Fruit fly (Drosophila melanogaster): ENCODE data around the gene bdl.

The bdl gene

DNA sequence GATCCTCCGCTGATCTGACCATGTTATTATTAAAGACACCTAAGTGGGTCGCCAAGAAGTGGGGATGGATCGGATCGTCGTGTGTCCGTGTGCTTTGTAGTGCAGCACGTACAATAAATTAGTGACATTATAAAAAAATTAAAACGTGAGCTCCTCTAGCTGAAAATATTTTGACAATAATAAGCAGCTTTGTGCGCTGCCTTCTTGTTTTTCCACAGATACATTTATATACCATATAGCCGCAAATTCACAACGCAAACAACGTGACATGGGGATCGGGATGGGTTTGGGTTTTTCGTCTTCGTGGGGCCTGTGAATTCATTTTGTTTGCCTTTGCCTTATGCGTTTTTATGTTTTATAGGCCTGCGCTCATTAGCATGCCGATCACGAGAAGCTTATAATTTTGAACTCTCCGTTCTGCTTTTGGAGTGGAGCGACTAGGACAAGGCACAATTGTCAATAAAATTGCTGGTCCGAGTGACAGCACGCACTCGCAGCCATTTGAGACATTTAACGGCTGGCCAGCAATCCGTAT lies 41.5 kb downstream of the bdl start:
- TF ChIP-seq gl (tag; optimal IDR thresholded peaks at IDR 0.05) (no peak), CG12605 (GFP tag; IDR thresholded peaks at IDR 0.05) (no peak), CG8159 (tag; optimal IDR thresholded peaks at IDR 0.05) (no peak), Snoo (tag; optimal IDR thresholded peaks at IDR 0.05) (no peak), CG8301 (tag; optimal IDR thresholded peaks at IDR 0.05) (no peak), CG15710 (tag; optimal IDR thresholded peaks at IDR 0.05) (no peak), CG17806 (tag; optimal IDR thresholded peaks at IDR 0.05) (no peak), Pif1B (GFP tag; optimal IDR thresholded peaks at IDR 0.05) (no peak), CG4496 (GFP tag; IDR thresholded peaks at IDR 0.05) (no peak), Ets98B (GFP tag; IDR thresholded peaks at IDR 0.05) (no peak), rn (GFP tag; IDR thresholded peaks at IDR 0.05) (no peak), CG13204 (GFP tag; optimal IDR thresholded peaks at IDR 0.05) (no peak), CG14655 (GFP tag; optimal IDR thresholded peaks at IDR 0.05) (no peak), CG34367 (tag; optimal IDR thresholded peaks at IDR 0.05) (no peak), Pif1A (GFP tag; optimal IDR thresholded peaks at IDR 0.05) (no peak), D1 (tag; optimal IDR thresholded peaks at IDR 0.05) (no peak), CG9948 (tag; optimal IDR thresholded peaks at IDR 0.05) (no peak), CG10348 (GFP tag; IDR thresholded peaks at IDR 0.05) (no peak), fd96Ca (GFP tag; IDR thresholded peaks at IDR 0.05) (no peak), CG32121 (GFP tag; IDR thresholded peaks at IDR 0.05) (no peak)

DNA sequence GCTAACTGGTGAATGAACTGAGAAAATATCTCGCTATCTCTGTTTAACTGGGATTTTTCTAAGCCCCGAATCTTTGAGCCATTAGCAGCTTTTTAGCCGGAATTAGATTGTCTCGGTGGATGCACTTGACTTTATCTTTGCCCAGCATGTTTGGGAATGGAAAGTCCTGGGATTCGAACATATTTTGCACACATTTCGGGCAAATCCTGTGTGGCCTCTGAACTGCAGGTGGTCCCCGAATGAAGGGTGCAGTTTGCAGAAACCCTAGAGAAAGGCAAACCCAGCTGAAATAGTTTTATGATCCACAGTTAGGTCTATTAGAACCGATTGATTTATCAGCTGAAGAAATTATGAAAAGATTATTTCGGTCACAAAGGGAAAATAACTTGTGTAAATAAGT lies 42.3 kb downstream of the bdl start:
- no peak for TF ChIP-seq CG34367 (tag; optimal IDR thresholded peaks at IDR 0.05)
- no peak for TF ChIP-seq CG13204 (GFP tag; optimal IDR thresholded peaks at IDR 0.05)
- TF ChIP-seq gl (tag; optimal IDR thresholded peaks at IDR 0.05): no peak
- TF ChIP-seq rn (GFP tag; IDR thresholded peaks at IDR 0.05): no peak
- no peak for TF ChIP-seq CG32121 (GFP tag; IDR thresholded peaks at IDR 0.05)
- no peak for TF ChIP-seq CG4496 (GFP tag; IDR thresholded peaks at IDR 0.05)
- TF ChIP-seq Pif1B (GFP tag; optimal IDR thresholded peaks at IDR 0.05): no peak
- TF ChIP-seq CG8301 (tag; optimal IDR thresholded peaks at IDR 0.05): no peak
- TF ChIP-seq CG12605 (GFP tag; IDR thresholded peaks at IDR 0.05): no peak
- TF ChIP-seq fd96Ca (GFP tag; IDR thresholded peaks at IDR 0.05): no peak
- no peak for TF ChIP-seq Snoo (tag; optimal IDR thresholded peaks at IDR 0.05)
- TF ChIP-seq CG10348 (GFP tag; IDR thresholded peaks at IDR 0.05): no peak
- TF ChIP-seq CG15710 (tag; optimal IDR thresholded peaks at IDR 0.05): no peak
- no peak for TF ChIP-seq EcR (GFP tag; optimal IDR thresholded peaks at IDR 0.05)
- no peak for TF ChIP-seq Pif1A (GFP tag; optimal IDR thresholded peaks at IDR 0.05)
- no peak for TF ChIP-seq Ets98B (GFP tag; IDR thresholded peaks at IDR 0.05)
- TF ChIP-seq CG8159 (tag; optimal IDR thresholded peaks at IDR 0.05): no peak

- no peak for TF ChIP-seq gl (tag; optimal IDR thresholded peaks at IDR 0.05)
- TF ChIP-seq Pif1A (GFP tag; optimal IDR thresholded peaks at IDR 0.05): no peak
- TF ChIP-seq CG13204 (GFP tag; optimal IDR thresholded peaks at IDR 0.05): no peak
- TF ChIP-seq CG9948 (tag; optimal IDR thresholded peaks at IDR 0.05): no peak
- no peak for TF ChIP-seq CG8301 (tag; optimal IDR thresholded peaks at IDR 0.05)
- no peak for TF ChIP-seq CG14655 (GFP tag; optimal IDR thresholded peaks at IDR 0.05)
- no peak for TF ChIP-seq CG34367 (tag; optimal IDR thresholded peaks at IDR 0.05)
- TF ChIP-seq rn (GFP tag; IDR thresholded peaks at IDR 0.05): no peak
- TF ChIP-seq CG17806 (tag; optimal IDR thresholded peaks at IDR 0.05): no peak
- TF ChIP-seq Ets98B (GFP tag; IDR thresholded peaks at IDR 0.05): no peak
- TF ChIP-seq Pif1B (GFP tag; optimal IDR thresholded peaks at IDR 0.05): no peak
These were observed 44.4 kb downstream of the bdl start for dm6 chr2L:4368553-4369268.

DNA sequence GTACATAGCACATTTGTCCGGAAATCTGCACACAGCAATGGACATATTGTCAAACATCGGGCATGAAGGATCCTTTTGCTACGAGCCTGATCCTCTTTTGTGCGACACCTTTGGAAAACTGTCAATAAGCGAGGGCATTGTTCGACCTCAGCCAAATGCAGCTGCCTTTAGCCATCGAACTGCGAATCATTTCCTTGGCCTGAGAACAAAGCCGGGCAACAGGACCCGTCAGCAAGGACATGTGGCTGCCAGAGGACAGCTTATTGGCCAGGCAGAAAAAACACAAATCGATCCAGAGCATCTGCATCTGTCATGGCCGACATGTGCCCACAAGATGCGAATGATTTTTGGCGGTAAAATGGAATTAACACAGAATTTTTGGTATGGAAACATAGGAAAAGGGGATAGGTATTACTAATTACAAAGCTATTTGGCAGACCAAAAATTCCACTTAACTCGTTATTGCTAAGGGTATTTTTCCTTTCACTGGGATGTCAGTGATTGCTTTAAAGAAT lies 45.7 kb downstream of the bdl start:
- no peak for TF ChIP-seq CG13204 (GFP tag; optimal IDR thresholded peaks at IDR 0.05)
- no peak for TF ChIP-seq gl (tag; optimal IDR thresholded peaks at IDR 0.05)
- no peak for TF ChIP-seq CG17806 (tag; optimal IDR thresholded peaks at IDR 0.05)
- TF ChIP-seq D1 (tag; optimal IDR thresholded peaks at IDR 0.05): no peak
- no peak for TF ChIP-seq CG9948 (tag; optimal IDR thresholded peaks at IDR 0.05)
- no peak for TF ChIP-seq Snoo (tag; optimal IDR thresholded peaks at IDR 0.05)
- TF ChIP-seq rn (GFP tag; IDR thresholded peaks at IDR 0.05): no peak
- TF ChIP-seq Pif1B (GFP tag; optimal IDR thresholded peaks at IDR 0.05): no peak
- TF ChIP-seq CG8301 (tag; optimal IDR thresholded peaks at IDR 0.05): no peak
- no peak for TF ChIP-seq CG32121 (GFP tag; IDR thresholded peaks at IDR 0.05)
- TF ChIP-seq CG15710 (tag; optimal IDR thresholded peaks at IDR 0.05): no peak
- TF ChIP-seq CG10348 (GFP tag; IDR thresholded peaks at IDR 0.05): no peak
- no peak for TF ChIP-seq CG8159 (tag; optimal IDR thresholded peaks at IDR 0.05)

- TF ChIP-seq CG15710 (tag; optimal IDR thresholded peaks at IDR 0.05) (no peak), EcR (GFP tag; optimal IDR thresholded peaks at IDR 0.05) (peak; percentile 76)
These were observed 46.2 kb downstream of the bdl start for dm6 chr2L:4370592-4370991.

DNA sequence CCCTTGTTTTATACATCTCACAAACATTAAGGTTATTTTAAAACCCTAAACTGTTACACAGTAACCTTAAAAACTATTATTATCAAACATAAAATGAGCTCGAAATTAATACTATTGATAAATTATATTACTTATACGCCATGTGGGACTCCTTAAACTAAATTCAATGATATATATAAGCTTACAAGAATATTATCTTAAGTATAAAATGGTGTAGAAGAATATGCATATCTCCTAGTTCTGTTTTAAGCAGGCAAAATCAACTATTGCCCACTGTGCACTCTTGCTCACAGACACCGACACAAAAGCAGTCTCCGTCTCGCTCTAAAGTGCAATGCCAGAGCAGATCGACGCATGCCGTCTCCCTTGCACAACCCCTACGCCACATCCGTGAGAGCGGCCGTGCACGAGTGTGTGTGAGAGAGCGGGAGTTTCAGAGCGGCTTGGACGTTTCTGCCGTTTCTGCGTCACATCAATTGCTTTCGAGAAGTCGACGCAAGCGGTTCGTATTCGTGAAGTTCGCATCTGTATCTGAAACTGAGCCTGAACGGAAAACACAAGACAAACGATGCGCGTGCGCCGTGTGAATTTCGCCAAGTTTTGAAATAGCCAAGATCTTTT lies 47.3 kb downstream of the bdl start:
- TF ChIP-seq rn (GFP tag; IDR thresholded peaks at IDR 0.05): no peak
- peak; percentile 60 for TF ChIP-seq CG15710 (tag; optimal IDR thresholded peaks at IDR 0.05)
- peak; percentile 89 for TF ChIP-seq CG13204 (GFP tag; optimal IDR thresholded peaks at IDR 0.05)
- 0 out of 2 replicates have a peak, but pooled peaks have one; percentile 29 for TF ChIP-seq CG12605 (GFP tag; IDR thresholded peaks at IDR 0.05)
- peak; percentile 41 for TF ChIP-seq CG14655 (GFP tag; optimal IDR thresholded peaks at IDR 0.05)
- TF ChIP-seq D1 (tag; optimal IDR thresholded peaks at IDR 0.05): peak; percentile 26
- peak; percentile 38 for TF ChIP-seq gl (tag; optimal IDR thresholded peaks at IDR 0.05)
- no peak for TF ChIP-seq CG10348 (GFP tag; IDR thresholded peaks at IDR 0.05)
- peak; percentile 47 for TF ChIP-seq CG9948 (tag; optimal IDR thresholded peaks at IDR 0.05)
- peak; percentile 21 for TF ChIP-seq CG17806 (tag; optimal IDR thresholded peaks at IDR 0.05)
- TF ChIP-seq CG8159 (tag; optimal IDR thresholded peaks at IDR 0.05): peak; percentile 66
- peak; percentile 67 for TF ChIP-seq Ets98B (GFP tag; IDR thresholded peaks at IDR 0.05)
- peak; percentile 32; the same call in 1 of the 2 replicates for TF ChIP-seq CG32121 (GFP tag; IDR thresholded peaks at IDR 0.05)
- peak; percentile 76 for TF ChIP-seq EcR (GFP tag; optimal IDR thresholded peaks at IDR 0.05)
- TF ChIP-seq Pif1B (GFP tag; optimal IDR thresholded peaks at IDR 0.05): peak; percentile 62
- TF ChIP-seq CG8301 (tag; optimal IDR thresholded peaks at IDR 0.05): peak; percentile 14
- TF ChIP-seq CG4496 (GFP tag; IDR thresholded peaks at IDR 0.05): peak; percentile 71; the same call in 2 of the 3 replicates
- TF ChIP-seq Snoo (tag; optimal IDR thresholded peaks at IDR 0.05): peak; percentile 59
- TF ChIP-seq Pif1A (GFP tag; optimal IDR thresholded peaks at IDR 0.05): peak; percentile 55
- TF ChIP-seq CG34367 (tag; optimal IDR thresholded peaks at IDR 0.05): peak; percentile 15
- TF ChIP-seq fd96Ca (GFP tag; IDR thresholded peaks at IDR 0.05): peak; percentile 63; the same call in 2 of the 3 replicates
